Fruit fly (Drosophila melanogaster): ENCODE data around the gene Abp1.

The Abp1 gene

DNA sequence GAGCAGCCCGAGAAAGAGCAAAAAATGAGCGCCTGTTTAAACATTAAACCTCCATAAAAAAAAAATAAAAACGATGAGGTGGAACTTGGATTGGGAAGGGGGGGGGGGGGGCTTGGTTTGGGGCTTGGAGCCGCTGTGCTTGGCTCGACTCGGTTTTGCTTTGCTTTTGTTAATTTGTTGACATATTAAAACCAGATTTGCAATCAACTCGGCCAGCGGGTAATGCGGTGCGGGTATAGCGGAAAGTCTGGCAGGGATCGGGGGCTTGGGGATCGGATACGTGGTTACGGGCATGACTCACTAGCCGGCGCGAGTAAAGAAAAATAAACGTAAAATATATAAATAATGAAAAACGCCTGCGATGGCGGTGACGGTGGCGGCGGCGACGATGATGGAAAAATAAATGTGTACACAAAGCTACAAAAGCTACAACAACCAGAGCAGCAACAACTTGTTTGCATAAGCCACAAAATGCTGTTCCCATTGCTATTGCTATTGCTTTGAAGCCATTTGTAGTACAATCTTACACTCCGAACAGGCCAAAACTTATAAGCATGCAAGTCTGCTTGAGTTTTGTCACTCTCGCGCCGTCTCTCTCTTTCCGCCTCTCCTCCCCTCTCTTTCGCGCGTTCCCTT is 11.8 kb upstream of the Abp1 start (continued):
- TF ChIP-seq CG1832 (GFP tag; optimal IDR thresholded peaks at IDR 0.05) (peak; percentile 24), Eip74EF (GFP tag; optimal IDR thresholded peaks at IDR 0.05) (peak in 1 of 2 experiments; percentile 18), CG4360 (GFP tag; IDR thresholded peaks at IDR 0.05) (peak; percentile 47; the same call in 1 of the 2 replicates), Opbp (GFP tag; IDR thresholded peaks at IDR 0.05; ENCODE audit: partially characterized antibody) (no peak), ci (GFP tag; IDR thresholded peaks at IDR 0.05) (0 out of 3 replicates have a peak, but pooled peaks have one; percentile 64), usp (GFP tag; optimal IDR thresholded peaks at IDR 0.05) (no peak), fru (optimal IDR thresholded peaks at IDR 0.05) (no peak), Trl (optimal IDR thresholded peaks at IDR 0.05) (peak in 1 of 2 experiments; percentile 23), Trl (GFP tag; optimal IDR thresholded peaks at IDR 0.05) (no peak), dmrt99B (tag; optimal IDR thresholded peaks at IDR 0.05) (peak; percentile 29), nom (GFP tag; optimal IDR thresholded peaks at IDR 0.05) (peak; percentile 84), odd (GFP tag; optimal IDR thresholded peaks at IDR 0.05) (no peak), chinmo (GFP tag; IDR thresholded peaks at IDR 0.05; ENCODE audit: partially characterized antibody) (0 out of 4 replicates have a peak, but pooled peaks have one; percentile 74), jigr1 (GFP tag; IDR thresholded peaks at IDR 0.05) (no peak), lov (optimal IDR thresholded peaks at IDR 0.05) (no peak), lov (GFP tag; IDR thresholded peaks at IDR 0.05) (no peak), Med (GFP tag) (peak; percentile 75), CG17359 (tag; optimal IDR thresholded peaks at IDR 0.05) (no peak), gce (GFP tag; IDR thresholded peaks at IDR 0.05) (0 out of 3 replicates have a peak, but pooled peaks have one; percentile 22), kni (GFP tag; optimal IDR thresholded peaks at IDR 0.05) (peak; percentile 61), ase (GFP tag; IDR thresholded peaks at IDR 0.05) (0 out of 3 replicates have a peak, but pooled peaks have one; percentile 9), Awh (GFP tag; IDR thresholded peaks at IDR 0.05) (0 out of 2 replicates have a peak, but pooled peaks have one; percentile 6)

DNA sequence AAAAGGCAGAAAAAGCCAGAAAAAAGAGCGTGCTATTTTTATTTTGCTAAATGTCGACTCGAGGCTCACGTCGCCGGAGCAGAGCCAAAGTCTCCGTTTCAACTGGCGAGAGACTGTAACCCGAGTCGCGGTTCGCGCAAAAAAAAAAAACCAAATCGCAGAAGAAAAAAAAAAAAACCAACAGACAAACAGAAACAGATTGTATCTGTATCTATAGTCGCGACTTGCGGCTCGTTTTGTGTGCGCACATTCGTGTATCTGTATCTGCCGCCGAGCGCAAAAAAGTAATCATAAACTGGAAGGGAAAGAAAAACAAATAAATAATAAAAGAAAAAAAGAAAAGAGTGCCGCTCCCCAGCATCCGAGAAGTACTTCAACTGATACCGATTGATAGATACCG is 9.0 kb upstream of the Abp1 start:
- peak in 1 of 2 experiments; percentile 94 for TF ChIP-seq bsh (GFP tag; optimal IDR thresholded peaks at IDR 0.05)
- TF ChIP-seq nom (GFP tag; optimal IDR thresholded peaks at IDR 0.05), result peak; percentile 96
- TF ChIP-seq CrebB (tag; optimal IDR thresholded peaks at IDR 0.05), result no peak
- peak; percentile 49 for TF ChIP-seq grn (GFP tag; optimal IDR thresholded peaks at IDR 0.05)
- no peak for TF ChIP-seq NC2β (GFP tag; optimal IDR thresholded peaks at IDR 0.05)
- TF ChIP-seq Drgx (GFP tag; IDR thresholded peaks at IDR 0.05), result peak; percentile 89
- TF ChIP-seq lbe (GFP tag; optimal IDR thresholded peaks at IDR 0.05), result peak; percentile 16

- TF ChIP-seq bowl (GFP tag; IDR thresholded peaks at IDR 0.05) (no peak), abd-A (tag; optimal IDR thresholded peaks at IDR 0.05) (peak; percentile 82), CG13296 (GFP tag; optimal IDR thresholded peaks at IDR 0.05) (peak; percentile 1), CG2120 (GFP tag; optimal IDR thresholded peaks at IDR 0.05) (peak; percentile 6), CG2199 (GFP tag; IDR thresholded peaks at IDR 0.05) (no peak), chinmo (GFP tag; IDR thresholded peaks at IDR 0.05; ENCODE audit: partially characterized antibody) (peak; percentile 64; the same call in 1 of the 4 replicates), dysf (GFP tag; IDR thresholded peaks at IDR 0.05) (0 out of 3 replicates have a peak, but pooled peaks have one; percentile 20), CG1603 (tag; optimal IDR thresholded peaks at IDR 0.05) (peak; percentile 4), slp2 (GFP tag; optimal IDR thresholded peaks at IDR 0.05) (no peak), CG1024 (GFP tag; IDR thresholded peaks at IDR 0.05) (peak; percentile 10; the same call in 1 of the 2 replicates), bsh (GFP tag; optimal IDR thresholded peaks at IDR 0.05) (peak in 1 of 2 experiments; percentile 46), CG34376 (GFP tag; optimal IDR thresholded peaks at IDR 0.05) (peak; percentile 31), nom (GFP tag; optimal IDR thresholded peaks at IDR 0.05) (peak; percentile 93), ab (GFP tag; optimal IDR thresholded peaks at IDR 0.05) (no peak), sens (GFP tag) (peak; percentile 40), Drgx (GFP tag; IDR thresholded peaks at IDR 0.05) (peak; percentile 5; the same call in 1 of the 2 replicates), sr (GFP tag; IDR thresholded peaks at IDR 0.05) (0 out of 3 replicates have a peak, but pooled peaks have one; percentile 15), CG6175 (GFP tag; IDR thresholded peaks at IDR 0.05) (peak; percentile 94), CG12769 (tag; optimal IDR thresholded peaks at IDR 0.05) (peak; percentile 84), CG32532 (GFP tag; IDR thresholded peaks at IDR 0.05) (no peak), CG42726 (GFP tag; IDR thresholded peaks at IDR 0.05; ENCODE audit: partially characterized antibody) (peak; percentile 46; the same call in 1 of the 2 replicates), pros (GFP tag; optimal IDR thresholded peaks at IDR 0.05) (peak; percentile 99)
These were observed 8.4 kb upstream of the Abp1 start for dm6 chr3L:13494363-13495015.

Data from whole organism, embryonic.